Worm (Caenorhabditis elegans) whole organism, L4/young adult: ENCODE data around the gene F21C10.6.

Experiments
- W03F9.2 ChIP-seq: fragments of 150-350 bp; optimal IDR thresholded peaks from 2 replicates; lab custom pipeline; 2014; ENCODE audit warnings: missing biosample characterization, missing genetic modification characterization
- dao-5 ChIP-seq: sonication (generic microtip); optimal IDR thresholded peaks from 2 replicates; lab custom pipeline; 2016; ENCODE audit warnings: missing genotype, missing genetic modification characterization, moderate library complexity, missing compliant biosample characterization
- him-1 ChIP-seq: sonication (generic microtip); optimal IDR thresholded peaks from 2 replicates; lab custom pipeline; 2016; ENCODE audit warnings: missing genotype, missing genetic modification reagents, missing genetic modification characterization, missing compliant biosample characterization

- TF ChIP-seq dao-5 (tag; lab: Kevin White, UChicago): no peak
- no peak for TF ChIP-seq W03F9.2 (tag; lab: Kevin White, UChicago)
- TF ChIP-seq him-1 (tag; lab: Kevin White, UChicago): no peak
These were observed 23.2 kb upstream of the F21C10.6 start, which contains the start of gene frpr-6 for ce11 chrV:9101062-9101461.
